Worm (Caenorhabditis elegans): Measurements from ENCODE around the gene srd-12.

The srd-12 gene

DNA sequence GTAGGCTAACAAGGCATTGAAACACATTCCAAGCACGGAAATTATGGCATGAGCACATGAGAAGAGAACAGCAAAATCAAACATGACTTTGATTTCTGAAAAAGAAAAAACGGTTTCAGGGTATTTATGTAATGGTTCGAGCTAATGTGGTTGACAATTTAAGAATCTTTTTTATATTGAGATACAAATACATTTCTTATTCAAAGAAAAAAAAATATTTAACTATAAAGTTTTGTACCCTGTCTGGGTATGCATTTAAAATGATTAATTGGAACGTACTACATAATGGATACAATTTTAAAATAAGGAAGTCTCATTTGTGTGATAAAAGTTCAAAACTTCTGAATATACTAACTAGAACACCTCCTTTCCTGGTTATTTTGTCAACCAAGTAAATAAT is at the start of gene srd-12:
srd-12 (minus strand) TSS at position 101 of the 400 bp plus-strand sequence.
- TF ChIP-seq elt-2 (tag; optimal IDR thresholded peaks at IDR 0.05) (no peak), fkh-4 (tag; optimal IDR thresholded peaks at IDR 0.05; ENCODE audit: borderline replicate concordance) (no peak), hpl-2 (GFP tag; optimal IDR thresholded peaks at IDR 0.05) (no peak), nhr-47 (tag; optimal IDR thresholded peaks at IDR 0.05) (no peak), pag-3 (tag; optimal IDR thresholded peaks at IDR 0.05; ENCODE audit: borderline replicate concordance, insufficient read depth) (no peak), nhr-28 (tag; optimal IDR thresholded peaks at IDR 0.05) (no peak), lin-15B (tag; optimal IDR thresholded peaks at IDR 0.05) (no peak), alr-1 (tag; optimal IDR thresholded peaks at IDR 0.05; ENCODE audit: borderline replicate concordance) (no peak), aly-2 (tag; optimal IDR thresholded peaks at IDR 0.05) (no peak), egl-13 (tag; optimal IDR thresholded peaks at IDR 0.05) (no peak), ces-1 (GFP tag; optimal IDR thresholded peaks at IDR 0.05) (no peak), sptf-1 (tag; optimal IDR thresholded peaks at IDR 0.05) (no peak), blmp-1 (tag; optimal IDR thresholded peaks at IDR 0.05) (no peak), elt-3 (tag; optimal IDR thresholded peaks at IDR 0.05) (no peak), nhr-71 (tag; optimal IDR thresholded peaks at IDR 0.05) (no peak), nhr-11 (tag; optimal IDR thresholded peaks at IDR 0.05) (no peak), unc-30 (tag; optimal IDR thresholded peaks at IDR 0.05) (no peak), dsc-1 (tag; optimal IDR thresholded peaks at IDR 0.05) (no peak), fos-1 (tag; optimal IDR thresholded peaks at IDR 0.05) (no peak), zag-1 (tag; optimal IDR thresholded peaks at IDR 0.05) (no peak)

DNA sequence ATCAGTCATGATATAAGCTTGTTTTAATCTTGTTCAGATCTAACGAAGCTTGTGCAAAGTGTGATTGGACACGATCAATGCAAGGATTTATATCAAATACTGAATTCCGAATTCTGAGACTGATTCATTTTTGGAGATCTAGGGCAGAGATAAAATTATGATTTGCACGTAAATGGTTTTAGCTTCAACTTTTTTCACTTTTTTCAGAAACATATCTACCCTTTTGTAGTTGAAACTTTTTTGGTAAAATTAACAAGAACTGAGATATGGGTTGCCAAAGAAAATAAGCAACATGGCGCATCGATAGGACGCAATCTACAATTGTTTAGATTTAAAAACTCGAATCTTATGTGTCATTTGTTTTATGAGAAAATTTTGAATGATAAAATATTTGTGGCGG is 48.0 kb upstream of the srd-12 start, which contains the start of gene C55C3.4:
C55C3.4 (minus strand) TSS at position 101 of the 400 bp plus-strand sequence.
- TF ChIP-seq fkh-10 (GFP tag; optimal IDR thresholded peaks at IDR 0.05) (no peak), tbx-2 (tag; optimal IDR thresholded peaks at IDR 0.05) (no peak), egl-13 (tag; optimal IDR thresholded peaks at IDR 0.05) (no peak), rnt-1 (tag; optimal IDR thresholded peaks at IDR 0.05) (no peak), C34B4.2 (tag; optimal IDR thresholded peaks at IDR 0.05) (no peak), C04F5.9 (tag; optimal IDR thresholded peaks at IDR 0.05) (no peak), ceh-90 (tag; optimal IDR thresholded peaks at IDR 0.05) (no peak), pqm-1 (tag; optimal IDR thresholded peaks at IDR 0.05) (no peak), fkh-8 (tag; optimal IDR thresholded peaks at IDR 0.05) (no peak), nhr-19 (GFP tag; conservative IDR thresholded peaks at IDR 0.05) (no peak), skn-1 (tag; optimal IDR thresholded peaks at IDR 0.05) (no peak), jun-1 (tag; optimal IDR thresholded peaks at IDR 0.05) (no peak), nhr-20 (tag; optimal IDR thresholded peaks at IDR 0.05) (no peak)

DNA sequence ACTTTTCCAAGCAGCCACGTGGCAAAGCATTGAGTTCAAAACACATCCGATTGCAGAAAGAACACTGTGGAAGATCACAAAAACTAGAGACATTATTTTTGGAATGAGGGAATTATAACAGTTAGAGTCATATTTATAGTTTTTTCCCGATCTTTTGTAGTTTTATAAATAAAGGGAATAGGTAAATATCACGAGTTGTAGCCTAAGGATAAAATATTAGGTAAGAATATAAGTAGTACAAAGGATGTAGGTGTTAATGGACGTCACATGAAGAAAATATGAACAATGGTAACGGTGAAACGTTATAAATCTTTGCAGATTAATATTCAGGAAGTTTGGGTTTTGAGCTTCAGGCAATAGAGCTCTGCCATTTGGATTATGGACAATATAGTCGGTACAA is 44.4 kb upstream of the srd-12 start, which contains the start of gene srd-5:
srd-5 (minus strand) TSS at position 101 of the 400 bp plus-strand sequence.
- TF ChIP-seq unc-130 (tag; optimal IDR thresholded peaks at IDR 0.05), result no peak
- no peak for TF ChIP-seq vab-15 (tag; optimal IDR thresholded peaks at IDR 0.05)
- no peak for TF ChIP-seq skn-1 (tag; optimal IDR thresholded peaks at IDR 0.05)
- no peak for TF ChIP-seq hpl-2 (GFP tag; optimal IDR thresholded peaks at IDR 0.05)
- no peak for TF ChIP-seq fkh-10 (GFP tag; optimal IDR thresholded peaks at IDR 0.05)
- no peak for TF ChIP-seq efl-3 (GFP tag; optimal IDR thresholded peaks at IDR 0.05)
- TF ChIP-seq lir-3 (tag; optimal IDR thresholded peaks at IDR 0.05; ENCODE audit: poor library complexity), result no peak
- TF ChIP-seq unc-86 (tag; optimal IDR thresholded peaks at IDR 0.05), result no peak
- TF ChIP-seq fkh-4 (tag; optimal IDR thresholded peaks at IDR 0.05; ENCODE audit: borderline replicate concordance), result no peak
- no peak for TF ChIP-seq nhr-12 (tag; optimal IDR thresholded peaks at IDR 0.05)
- no peak for TF ChIP-seq zag-1 (tag; optimal IDR thresholded peaks at IDR 0.05)

DNA sequence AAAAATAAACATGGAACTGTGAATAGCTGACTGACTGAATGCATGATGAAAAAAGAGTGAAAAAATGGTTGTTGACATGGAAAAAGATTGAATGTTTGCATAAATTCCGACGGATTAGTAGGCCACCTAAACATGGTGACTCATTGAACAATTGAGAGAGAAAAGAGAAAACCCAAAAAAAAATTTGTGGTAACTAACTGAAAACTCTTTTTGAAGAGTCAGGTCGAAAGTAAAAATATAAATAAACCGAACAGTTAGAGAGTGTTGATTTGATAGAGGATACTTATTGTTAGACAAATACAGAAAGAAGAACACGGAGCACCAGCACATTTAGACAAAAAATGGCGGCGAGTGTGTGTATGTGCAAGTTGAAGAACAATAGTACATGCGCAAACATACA is 41.3 kb upstream of the srd-12 start:
- no peak for TF ChIP-seq Y116A8C.19 (tag; optimal IDR thresholded peaks at IDR 0.05; ENCODE audit: borderline replicate concordance)
- TF ChIP-seq C16A3.4 (tag; optimal IDR thresholded peaks at IDR 0.05), result no peak
- no peak for TF ChIP-seq nhr-12 (tag; optimal IDR thresholded peaks at IDR 0.05)
- peak; percentile 57 for TF ChIP-seq nhr-85 (tag)
- TF ChIP-seq fos-1 (tag; optimal IDR thresholded peaks at IDR 0.05), result no peak
- no peak for TF ChIP-seq jun-1 (tag; optimal IDR thresholded peaks at IDR 0.05)
- no peak for TF ChIP-seq C04F5.9 (tag; optimal IDR thresholded peaks at IDR 0.05)
- no peak for TF ChIP-seq nhr-71 (tag; optimal IDR thresholded peaks at IDR 0.05)
